Worm (Caenorhabditis elegans): ENCODE data around the gene C10A4.7.

The C10A4.7 gene

DNA sequence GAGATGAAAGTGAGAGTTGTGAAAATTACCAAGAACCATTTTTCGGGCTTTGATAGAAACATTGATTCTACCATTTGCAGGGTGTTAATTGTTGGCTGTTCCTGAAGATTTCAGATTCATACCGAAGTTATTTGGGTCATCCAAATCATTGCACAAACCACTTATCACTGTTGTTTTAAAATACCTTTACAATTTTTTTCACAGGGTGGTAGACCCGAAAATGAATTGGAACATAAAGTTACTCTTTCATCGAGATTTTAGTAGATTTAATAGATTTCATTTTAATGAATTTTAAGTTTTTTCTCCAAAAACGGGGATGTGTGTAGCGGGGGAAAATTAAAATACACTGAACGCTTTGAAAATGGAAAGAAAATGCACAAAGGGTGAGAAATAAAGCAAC, at the start of gene C10A4.7:
Gene C10A4.7, minus strand, starts transcription at position 101 of the 400 bp plus-strand sequence.
- TF ChIP-seq ceh-83 (GFP tag; optimal IDR thresholded peaks at IDR 0.05): no peak
- TF ChIP-seq unc-62 (GFP tag; optimal IDR thresholded peaks at IDR 0.05): no peak
- TF ChIP-seq unc-120 (tag; optimal IDR thresholded peaks at IDR 0.05; ENCODE audit: poor library complexity, severe bottlenecking): no peak
- no peak for TF ChIP-seq cnd-1 (tag; optimal IDR thresholded peaks at IDR 0.05)
- no peak for TF ChIP-seq ceh-43 (GFP tag; optimal IDR thresholded peaks at IDR 0.05)
- TF ChIP-seq nhr-2 (tag; optimal IDR thresholded peaks at IDR 0.05): no peak

DNA sequence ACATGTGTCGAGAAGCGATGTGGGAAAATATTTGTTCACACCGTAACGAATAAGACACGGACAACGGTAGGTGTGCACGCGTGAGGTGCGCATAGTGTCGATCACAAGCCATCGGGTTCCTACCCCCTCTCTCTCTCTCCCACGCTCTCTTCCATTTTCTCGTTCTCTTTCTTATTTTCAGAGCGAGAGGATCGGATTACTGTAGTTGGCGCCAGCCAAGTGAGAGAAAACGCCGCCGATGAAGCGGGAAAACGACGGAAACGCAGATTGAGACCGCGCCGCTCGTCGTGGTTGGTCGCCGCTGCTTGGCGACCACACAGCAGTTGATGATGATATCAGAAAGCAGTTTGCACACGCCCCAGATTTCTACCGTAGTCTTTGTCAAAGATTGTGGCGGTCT, 49.1 kb upstream of the C10A4.7 start:
- TF ChIP-seq cnd-1 (tag; optimal IDR thresholded peaks at IDR 0.05) (peak; percentile 14), elt-3 (tag; optimal IDR thresholded peaks at IDR 0.05) (no peak)

DNA sequence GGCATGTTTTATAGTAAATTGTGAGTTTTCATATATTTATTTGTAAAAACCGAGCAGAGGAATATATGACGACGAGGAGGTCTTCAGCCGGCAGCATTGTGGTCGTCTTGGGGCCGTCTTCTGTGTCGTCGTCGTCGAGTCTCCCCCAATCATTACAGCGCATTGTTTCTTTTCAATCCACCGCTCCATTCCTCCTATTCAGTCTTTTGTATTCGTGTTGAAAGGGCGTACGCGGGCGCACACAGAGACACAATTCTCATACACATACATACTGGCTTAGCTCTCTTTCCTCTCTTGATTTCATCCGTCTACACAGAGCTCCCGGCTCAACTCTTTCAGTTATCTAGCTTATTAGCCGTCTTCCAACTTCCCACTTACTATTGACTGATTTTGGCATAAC, 48.3 kb upstream of the C10A4.7 start, which contains the start of gene sox-2:
Gene sox-2, minus strand, starts transcription at position 100 of the 400 bp plus-strand sequence.
- TF ChIP-seq pha-4 (tag; optimal IDR thresholded peaks at IDR 0.05) (no peak), ham-2 (GFP tag; optimal IDR thresholded peaks at IDR 0.05) (no peak), snpc-4 (tag; optimal IDR thresholded peaks at IDR 0.05) (no peak), mep-1 (tag; optimal IDR thresholded peaks at IDR 0.05) (no peak), lin-13 (tag; optimal IDR thresholded peaks at IDR 0.05) (no peak), mls-2 (tag; optimal IDR thresholded peaks at IDR 0.05) (no peak), sem-2 (GFP tag; optimal IDR thresholded peaks at IDR 0.05) (no peak), cnd-1 (tag; optimal IDR thresholded peaks at IDR 0.05) (no peak), ceh-83 (GFP tag; optimal IDR thresholded peaks at IDR 0.05) (no peak), bed-3 (GFP tag; optimal IDR thresholded peaks at IDR 0.05) (no peak), M03D4.4 (tag; optimal IDR thresholded peaks at IDR 0.05) (no peak), unc-120 (tag; optimal IDR thresholded peaks at IDR 0.05; ENCODE audit: poor library complexity, severe bottlenecking) (no peak), blmp-1 (tag; optimal IDR thresholded peaks at IDR 0.05) (no peak), tbx-8 (GFP tag; optimal IDR thresholded peaks at IDR 0.05) (no peak)

DNA sequence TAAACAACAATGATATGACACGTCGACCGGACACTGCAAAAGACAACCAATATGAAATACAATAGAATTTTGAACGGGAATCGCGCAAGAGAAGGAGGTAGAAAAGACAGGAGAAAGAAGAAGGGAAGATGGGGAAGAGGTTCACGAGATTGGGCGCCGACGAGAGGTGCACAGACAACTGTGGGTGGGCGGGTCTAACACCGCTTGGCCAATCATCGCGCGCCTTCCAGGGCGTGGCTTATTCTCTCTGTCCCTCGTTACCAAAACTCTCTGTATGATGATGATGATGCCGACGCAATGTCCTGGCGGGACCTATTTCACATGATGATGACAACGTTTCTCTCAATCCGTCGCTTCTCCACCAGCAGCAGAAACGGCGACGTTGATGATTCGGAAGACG, 45.2 kb upstream of the C10A4.7 start:
- TF ChIP-seq drap-1 (GFP tag; optimal IDR thresholded peaks at IDR 0.05) (peak; percentile 24), sptf-1 (tag; optimal IDR thresholded peaks at IDR 0.05) (no peak), lsy-2 (tag; optimal IDR thresholded peaks at IDR 0.05) (peak; percentile 61)

DNA sequence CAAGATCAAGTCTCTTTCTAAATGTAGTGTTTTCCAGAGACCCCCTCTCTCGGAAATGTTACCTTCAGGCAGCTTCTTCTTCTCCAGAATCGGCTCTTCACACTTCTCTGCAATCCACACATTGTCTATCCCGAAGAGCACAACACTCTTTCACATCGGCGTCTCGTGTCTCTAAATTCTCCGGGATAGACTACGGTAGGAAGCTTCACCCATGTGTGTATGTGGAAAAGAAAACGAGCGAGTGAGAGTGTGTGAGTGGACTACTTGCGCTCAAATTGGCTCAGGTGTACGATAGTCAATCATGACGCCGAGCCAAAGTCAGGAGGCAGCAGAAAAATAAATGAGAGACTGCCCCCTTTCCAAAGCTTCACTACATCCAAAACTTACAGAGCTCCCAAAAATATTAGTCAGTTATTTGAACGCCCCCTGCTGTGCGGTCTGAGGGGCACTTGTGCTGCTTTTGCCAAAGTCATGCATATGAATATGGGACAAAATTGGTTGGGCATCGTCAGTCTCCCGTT, 41.9 kb upstream of the C10A4.7 start:
- TF ChIP-seq cnd-1 (tag; optimal IDR thresholded peaks at IDR 0.05) (peak; percentile 35), lsy-2 (tag; optimal IDR thresholded peaks at IDR 0.05) (peak; percentile 64), ces-1 (GFP tag; optimal IDR thresholded peaks at IDR 0.05) (peak; percentile 29), bed-3 (GFP tag; optimal IDR thresholded peaks at IDR 0.05) (no peak)

DNA sequence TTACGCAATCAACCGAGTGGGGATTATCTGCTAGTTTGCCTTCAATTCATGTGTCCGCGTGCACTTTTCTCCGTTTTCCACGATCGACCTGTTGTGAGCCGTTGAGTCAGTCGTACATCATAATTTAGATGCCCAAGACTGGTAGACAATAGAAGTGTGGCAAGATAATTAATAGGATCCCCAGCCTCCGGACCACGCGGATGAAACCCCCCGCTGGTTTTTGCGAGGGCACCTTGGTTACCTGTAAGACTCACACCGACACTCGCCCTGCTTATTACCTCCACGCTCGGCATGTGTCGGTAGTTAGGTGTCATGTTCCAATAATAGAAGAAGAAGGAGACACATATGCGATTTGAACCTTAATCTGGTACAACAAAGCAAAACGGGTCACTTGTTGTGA, 40.6 kb upstream of the C10A4.7 start:
- TF ChIP-seq unc-39 (tag; optimal IDR thresholded peaks at IDR 0.05) (peak; percentile 53), ceh-43 (GFP tag; optimal IDR thresholded peaks at IDR 0.05) (peak; percentile 24), sptf-1 (tag; optimal IDR thresholded peaks at IDR 0.05) (no peak), snpc-4 (tag; optimal IDR thresholded peaks at IDR 0.05) (no peak), hlh-1 (tag; optimal IDR thresholded peaks at IDR 0.05) (no peak), unc-120 (tag; optimal IDR thresholded peaks at IDR 0.05; ENCODE audit: poor library complexity, severe bottlenecking) (no peak), ztf-11 (tag; optimal IDR thresholded peaks at IDR 0.05) (no peak), nhr-2 (tag; optimal IDR thresholded peaks at IDR 0.05) (peak; percentile 30)

DNA sequence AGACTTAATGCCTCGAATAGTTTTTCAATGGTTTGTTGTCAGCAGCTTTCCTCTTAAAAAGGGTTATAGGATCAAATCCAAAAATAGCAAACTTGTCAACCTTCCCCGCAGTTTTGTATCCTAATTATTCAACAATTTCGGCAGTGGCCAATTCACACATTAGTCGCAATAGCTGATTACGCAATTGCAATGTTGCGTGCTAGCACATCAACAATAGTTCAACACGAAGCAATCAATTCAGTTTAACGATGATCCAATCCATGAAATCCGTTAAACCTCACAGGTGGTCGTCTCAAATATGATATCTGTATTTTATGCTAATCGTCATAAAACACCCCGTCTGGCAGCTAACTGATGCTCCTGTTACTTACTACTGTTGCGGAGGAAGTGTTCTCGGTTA, 37.3 kb upstream of the C10A4.7 start:
- no peak for TF ChIP-seq nhr-76 (tag; optimal IDR thresholded peaks at IDR 0.05)
- TF ChIP-seq elt-3 (tag; optimal IDR thresholded peaks at IDR 0.05): no peak
- no peak for TF ChIP-seq lin-13 (tag; optimal IDR thresholded peaks at IDR 0.05)
- no peak for TF ChIP-seq nhr-12 (tag; optimal IDR thresholded peaks at IDR 0.05)
- TF ChIP-seq ham-2 (GFP tag; optimal IDR thresholded peaks at IDR 0.05): no peak
- no peak for TF ChIP-seq pha-4 (tag; optimal IDR thresholded peaks at IDR 0.05)
- TF ChIP-seq unc-62 (GFP tag; optimal IDR thresholded peaks at IDR 0.05): no peak
- TF ChIP-seq elt-1 (tag; optimal IDR thresholded peaks at IDR 0.05; ENCODE audit: borderline replicate concordance, insufficient read depth): no peak
- no peak for TF ChIP-seq ceh-83 (GFP tag; optimal IDR thresholded peaks at IDR 0.05)
- TF ChIP-seq unc-120 (tag; optimal IDR thresholded peaks at IDR 0.05; ENCODE audit: poor library complexity, severe bottlenecking): no peak
- TF ChIP-seq lsy-2 (tag; optimal IDR thresholded peaks at IDR 0.05): no peak
- no peak for TF ChIP-seq tbx-8 (GFP tag; optimal IDR thresholded peaks at IDR 0.05)
- no peak for TF ChIP-seq lin-32 (GFP tag; optimal IDR thresholded peaks at IDR 0.05)
- peak; percentile 5 for TF ChIP-seq cnd-1 (tag; optimal IDR thresholded peaks at IDR 0.05)
- no peak for TF ChIP-seq blmp-1 (tag; optimal IDR thresholded peaks at IDR 0.05)
- peak; percentile 79 for TF ChIP-seq nhr-2 (tag; optimal IDR thresholded peaks at IDR 0.05)
- no peak for TF ChIP-seq sem-2 (GFP tag; optimal IDR thresholded peaks at IDR 0.05)
- TF ChIP-seq snpc-4 (tag; optimal IDR thresholded peaks at IDR 0.05): no peak
- no peak for TF ChIP-seq nhr-28 (tag; optimal IDR thresholded peaks at IDR 0.05)
- peak; percentile 66 for TF ChIP-seq zip-8 (tag; optimal IDR thresholded peaks at IDR 0.05)
- TF ChIP-seq unc-39 (tag; optimal IDR thresholded peaks at IDR 0.05): no peak
- no peak for TF ChIP-seq sptf-1 (tag; optimal IDR thresholded peaks at IDR 0.05)
- TF ChIP-seq mab-5 (tag; optimal IDR thresholded peaks at IDR 0.05): no peak
- no peak for TF ChIP-seq ceh-39 (tag; optimal IDR thresholded peaks at IDR 0.05)

Measured in whole organism, mixed stage, embryonic.